Worm (Caenorhabditis elegans) whole organism, L4/young adult: ENCODE measurements around the gene F54D8.6.

Experiments
- W03F9.2 ChIP-seq: fragments of 150-350 bp; optimal IDR thresholded peaks from 2 replicates; lab custom pipeline; 2014; ENCODE audit warnings: missing biosample characterization, missing genetic modification characterization
- him-1 ChIP-seq: sonication (generic microtip); optimal IDR thresholded peaks from 2 replicates; lab custom pipeline; 2016; ENCODE audit warnings: missing genotype, missing genetic modification reagents, missing genetic modification characterization, missing compliant biosample characterization

- TF ChIP-seq W03F9.2 (tag; lab: Kevin White, UChicago) = no peak
- TF ChIP-seq him-1 = no peak
These were observed 34.9 kb downstream of the F54D8.6 start for ce11 chrIII:5137685-5138084.
